Worm (Caenorhabditis elegans): ENCODE data around the gene K08D8.2.

DNA sequence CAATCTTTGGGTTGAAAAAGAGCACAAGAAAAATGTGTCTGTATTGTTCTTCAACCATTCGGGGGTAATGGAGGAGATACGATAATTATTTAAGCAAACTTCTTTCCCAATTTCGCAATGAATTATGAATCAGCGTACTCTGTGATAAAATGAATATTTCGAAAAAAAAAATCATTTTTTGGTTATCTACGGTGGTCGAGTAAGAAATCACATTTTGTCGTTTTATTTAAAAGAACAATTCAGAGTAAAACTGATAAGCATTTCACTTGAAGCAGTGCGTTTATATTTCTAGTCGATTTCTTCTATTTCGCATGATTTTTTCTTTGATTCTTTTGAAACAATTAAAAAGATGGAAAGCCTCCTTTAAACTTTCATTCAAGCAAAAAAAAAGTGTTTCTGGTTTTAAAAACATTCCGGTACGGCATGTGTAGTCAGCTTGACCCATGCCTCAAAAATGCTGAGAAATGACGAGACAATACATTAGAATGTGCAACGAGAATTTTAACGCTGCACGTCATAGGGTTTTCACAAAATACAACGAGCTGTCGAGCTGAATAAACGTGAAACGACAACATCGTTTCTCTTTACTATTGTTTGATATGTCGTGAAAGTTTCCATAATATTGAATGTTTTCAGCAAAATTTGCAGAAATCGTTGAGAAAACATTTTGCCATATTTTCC is at the start of gene K08D8.2:
- no peak for TF ChIP-seq unc-62 (GFP tag; optimal IDR thresholded peaks at IDR 0.05)
- no peak for TF ChIP-seq efl-1 (GFP tag; optimal IDR thresholded peaks at IDR 0.05)
- TF ChIP-seq madf-3 (GFP tag; IDR thresholded peaks at IDR 0.05) = no peak
- no peak for TF ChIP-seq C06A6.2 (GFP tag; conservative IDR thresholded peaks at IDR 0.05)
- TF ChIP-seq ets-4 (GFP tag; optimal IDR thresholded peaks at IDR 0.05) = no peak
- no peak for TF ChIP-seq somi-1 (GFP tag; optimal IDR thresholded peaks at IDR 0.05)
- TF ChIP-seq Y67H2A.10 (GFP tag; conservative IDR thresholded peaks at IDR 0.05) = no peak

Data from whole organism, young adult.